Worm (Caenorhabditis elegans) whole organism, young adult: ENCODE measurements around the gene C18G1.8.

Source experiments
- B0035.1 ChIP-seq: sonication (generic microtip); optimal IDR thresholded peaks from 2 replicates; lab custom pipeline; 2016; ENCODE audit warnings: missing genetic modification characterization, mild to moderate bottlenecking, missing compliant biosample characterization, missing genotype, missing genetic modification reagents
- B0336.3 ChIP-seq: fragments of 200-800 bp; sonication (Bioruptor generic); IDR thresholded peaks from 2 replicates; pipeline ENCODE4 v1.3.6; 2022; ENCODE audit warnings: missing genetic modification characterization, missing compliant biosample characterization
- F10E7.11 ChIP-seq: sonication (generic microtip); optimal IDR thresholded peaks from 2 replicates; lab custom pipeline; 2017; ENCODE audit warnings: mild to moderate bottlenecking, missing genetic modification characterization, moderate library complexity, missing compliant biosample characterization
- F22D6.2 ChIP-seq: sonication (generic microtip); optimal IDR thresholded peaks from 2 replicates; lab custom pipeline; 2016; ENCODE audit warnings: mild to moderate bottlenecking, missing genetic modification characterization, missing compliant biosample characterization
- F37B4.10 ChIP-seq: fragments of 200-800 bp; sonication (Bioruptor generic); IDR thresholded peaks from 2 replicates; pipeline ENCODE4 v1.3.6; 2022; ENCODE audit warnings: missing genetic modification characterization, missing compliant biosample characterization
- K12H6.12 ChIP-seq: fragments of 200-800 bp; sonication (Bioruptor generic); optimal IDR thresholded peaks from 2 replicates; lab custom pipeline; 2018; ENCODE audit warnings: mild to moderate bottlenecking, missing genetic modification characterization, missing compliant biosample characterization
- T26A5.8 ChIP-seq: sonication (generic microtip); optimal IDR thresholded peaks from 2 replicates; lab custom pipeline; 2016; ENCODE audit warnings: missing genetic modification characterization, missing compliant biosample characterization
- Y53G8AR.9 ChIP-seq: fragments of 200-800 bp; sonication (Bioruptor generic); conservative IDR thresholded peaks from 2 replicates; pipeline ENCODE4 v1.3.6; 2022; ENCODE audit warnings: missing genetic modification reagents, missing genetic modification characterization, missing compliant biosample characterization
- Y56A3A.18 ChIP-seq: fragments of 200-800 bp; sonication (Bioruptor generic); IDR thresholded peaks from 2 replicates; pipeline ENCODE4 v1.3.6; 2022; ENCODE audit warnings: missing genetic modification reagents, missing genetic modification characterization, missing compliant biosample characterization
- aptf-2 ChIP-seq: fragments of 200-800 bp; sonication (Bioruptor generic); conservative IDR thresholded peaks from 2 replicates; pipeline ENCODE4 v1.3.6; 2022; ENCODE audit warnings: missing genetic modification reagents, missing genetic modification characterization, missing compliant biosample characterization
- athp-1 ChIP-seq: sonication (generic microtip); optimal IDR thresholded peaks from 2 replicates; lab custom pipeline; 2017; ENCODE audit warnings: mild to moderate bottlenecking, missing genetic modification characterization, missing compliant biosample characterization
- cebp-1 ChIP-seq, 2 experiments: fragments of 200-800 bp in 1 of 2; sonication (Bioruptor generic) in 1 of 2; sonication (generic microtip) in 1 of 2; IDR thresholded peaks in 1 of 2; optimal IDR thresholded peaks in 1 of 2; 2 replicates each; pipeline versions ENCODE4 v1.3.6 to Lab custom; 2017 to 2022; ENCODE audit warnings: missing compliant biosample characterization in 2 of 2, missing genetic modification characterization in 2 of 2, mild to moderate bottlenecking in 1 of 2, missing genetic modification reagents in 1 of 2, moderate library complexity in 1 of 2
- ceh-27 ChIP-seq: fragments of 200-800 bp; sonication (Bioruptor generic); optimal IDR thresholded peaks from 2 replicates; lab custom pipeline; 2018; ENCODE audit warnings: mild to moderate bottlenecking, missing genetic modification characterization, moderate library complexity, missing compliant biosample characterization
- ceh-58 ChIP-seq: fragments of 200-800 bp; sonication (Bioruptor generic); IDR thresholded peaks from 2 replicates; pipeline ENCODE4 v1.3.6; 2022; ENCODE audit warnings: missing genetic modification characterization, missing compliant biosample characterization
- ceh-91 ChIP-seq: fragments of 200-800 bp; sonication (Bioruptor generic); IDR thresholded peaks from 2 replicates; pipeline ENCODE4 v1.3.6; 2022; ENCODE audit warnings: missing genetic modification reagents, missing genetic modification characterization, missing compliant biosample characterization
- chd-7 ChIP-seq: sonication (generic microtip); optimal IDR thresholded peaks from 2 replicates; lab custom pipeline; 2016; ENCODE audit warnings: mild to moderate bottlenecking, missing genetic modification characterization, moderate library complexity, missing compliant biosample characterization
- efl-1 ChIP-seq: fragments of 150-350 bp; optimal IDR thresholded peaks from 2 replicates; lab custom pipeline; 2014; ENCODE audit warnings: missing biosample characterization, missing genetic modification reagents, missing genetic modification characterization
- ekl-4 ChIP-seq: fragments of 200-800 bp; sonication (Bioruptor generic); IDR thresholded peaks from 2 replicates; pipeline ENCODE4 v1.3.6; 2022; ENCODE audit warnings: missing genetic modification reagents, missing genetic modification characterization, missing compliant biosample characterization
- gei-17 ChIP-seq: fragments of 200-800 bp; sonication (Bioruptor generic); optimal IDR thresholded peaks from 2 replicates; lab custom pipeline; 2018; ENCODE audit warnings: mild to moderate bottlenecking, missing genetic modification characterization, missing compliant biosample characterization
- him-1 ChIP-seq: sonication (generic microtip); optimal IDR thresholded peaks from 2 replicates; lab custom pipeline; 2016; ENCODE audit warnings: missing genotype, missing genetic modification reagents, missing genetic modification characterization, missing compliant biosample characterization
- hrde-1 ChIP-seq: sonication (generic microtip); optimal IDR thresholded peaks from 2 replicates; lab custom pipeline; 2016; ENCODE audit warnings: missing genetic modification characterization, mild to moderate bottlenecking, missing compliant biosample characterization, moderate library complexity, missing genotype, missing genetic modification reagents, borderline replicate concordance
- lag-1 ChIP-seq: fragments of 200-800 bp; sonication (Bioruptor generic); IDR thresholded peaks from 2 replicates; pipeline ENCODE4 v1.3.6; 2022; ENCODE audit warnings: missing genetic modification reagents, missing genetic modification characterization, missing compliant biosample characterization
- lin-26 ChIP-seq: fragments of 200-800 bp; sonication (Bioruptor generic); IDR thresholded peaks from 2 replicates; pipeline ENCODE4 v1.3.6; 2022; ENCODE audit warnings: missing genetic modification reagents, missing genetic modification characterization, missing compliant biosample characterization
- lir-1 ChIP-seq: fragments of 200-800 bp; sonication (Bioruptor generic); conservative IDR thresholded peaks from 2 replicates; pipeline ENCODE4 v1.3.6; 2022; ENCODE audit warnings: missing genetic modification reagents, missing genetic modification characterization, missing compliant biosample characterization
- lsl-1 ChIP-seq: fragments of 200-800 bp; sonication (Bioruptor generic); optimal IDR thresholded peaks from 2 replicates; lab custom pipeline; 2018; ENCODE audit warnings: mild to moderate bottlenecking, missing genetic modification characterization, moderate library complexity, missing compliant biosample characterization
- madf-3 ChIP-seq: fragments of 200-800 bp; sonication (Bioruptor generic); IDR thresholded peaks from 2 replicates; pipeline ENCODE4 v1.3.6; 2022; ENCODE audit warnings: missing genetic modification reagents, missing genetic modification characterization, missing compliant biosample characterization
- madf-6 ChIP-seq: fragments of 200-800 bp; sonication (Bioruptor generic); IDR thresholded peaks from 2 replicates; pipeline ENCODE4 v1.3.6; 2022; ENCODE audit warnings: missing genetic modification reagents, missing genetic modification characterization, missing compliant biosample characterization
- madf-8 ChIP-seq: fragments of 200-800 bp; sonication (Bioruptor generic); conservative IDR thresholded peaks from 2 replicates; pipeline ENCODE4 v1.3.6; 2022; ENCODE audit warnings: missing genetic modification reagents, missing genetic modification characterization, missing compliant biosample characterization
- mes-4 ChIP-seq: sonication (generic microtip); optimal IDR thresholded peaks from 2 replicates; lab custom pipeline; 2016; ENCODE audit warnings: missing genotype, missing genetic modification characterization, missing compliant biosample characterization
- nfya-2 ChIP-seq: fragments of 200-800 bp; sonication (Bioruptor generic); IDR thresholded peaks from 2 replicates; pipeline ENCODE4 v1.3.6; 2022; ENCODE audit warnings: missing genetic modification reagents, missing genetic modification characterization, missing compliant biosample characterization
- nfyb-1 ChIP-seq: fragments of 200-800 bp; sonication (Bioruptor generic); IDR thresholded peaks from 2 replicates; pipeline ENCODE4 v1.3.6; 2022; ENCODE audit warnings: missing genetic modification reagents, missing genetic modification characterization, missing compliant biosample characterization
- nhr-179 ChIP-seq: sonication (generic microtip); optimal IDR thresholded peaks from 2 replicates; lab custom pipeline; 2016; ENCODE audit warnings: mild to moderate bottlenecking, missing genetic modification characterization, missing compliant biosample characterization
- nhr-27 ChIP-seq: fragments of 200-800 bp; sonication (Bioruptor generic); optimal IDR thresholded peaks from 2 replicates; lab custom pipeline; 2018; ENCODE audit warnings: mild to moderate bottlenecking, missing genetic modification characterization, moderate library complexity, missing compliant biosample characterization
- nhr-80 ChIP-seq: sonication (generic microtip); optimal IDR thresholded peaks from 2 replicates; lab custom pipeline; 2016; ENCODE audit warnings: missing genetic modification characterization, missing compliant biosample characterization
- pbrm-1 ChIP-seq: fragments of 200-800 bp; sonication (Bioruptor generic); IDR thresholded peaks from 2 replicates; pipeline ENCODE4 v1.3.6; 2022; ENCODE audit warnings: missing genetic modification reagents, missing genetic modification characterization, missing compliant biosample characterization
- pha-4 ChIP-seq: fragments of 150-350 bp; sonication (generic microtip); optimal IDR thresholded peaks from 2 replicates; lab custom pipeline; 2014; ENCODE audit warnings: missing biosample characterization, missing genetic modification reagents, missing genetic modification characterization
- snpc-1.1 ChIP-seq: sonication (generic microtip); optimal IDR thresholded peaks from 2 replicates; lab custom pipeline; 2017; ENCODE audit warnings: missing genetic modification characterization, mild to moderate bottlenecking, missing compliant biosample characterization, antibody characterized with exemption, moderate library complexity, missing genotype, missing genetic modification reagents; ENCODE audit not compliant: insufficient read depth
- snpc-4 ChIP-seq, 5 experiments: fragments of 150-350 bp in 1 of 5; sonication (generic microtip) in 4 of 5; optimal IDR thresholded peaks; 2 replicates each; lab custom pipeline; 2014 to 2018; ENCODE audit warnings: missing genetic modification characterization in 5 of 5, missing biosample characterization in 3 of 5, antibody characterized with exemption in 2 of 5, mild to moderate bottlenecking in 2 of 5, missing compliant biosample characterization in 2 of 5, missing genotype in 2 of 5, moderate library complexity in 2 of 5, missing genetic modification reagents in 1 of 5
- sptf-2 ChIP-seq: fragments of 200-800 bp; sonication (Bioruptor generic); optimal IDR thresholded peaks from 2 replicates; lab custom pipeline; 2018; ENCODE audit warnings: mild to moderate bottlenecking, missing genetic modification characterization, missing compliant biosample characterization
- tbp1 ChIP-seq: fragments of 200-800 bp; sonication (Bioruptor generic); optimal IDR thresholded peaks from 2 replicates; lab custom pipeline; 2018; ENCODE audit warnings: mild to moderate bottlenecking, missing genetic modification characterization, missing compliant biosample characterization
- tbx-9 ChIP-seq: sonication (generic microtip); optimal IDR thresholded peaks from 2 replicates; lab custom pipeline; 2016; ENCODE audit warnings: borderline replicate concordance, missing genetic modification characterization, inconsistent platforms, missing compliant biosample characterization
- unc-62 ChIP-seq: fragments of 150-350 bp; optimal IDR thresholded peaks from 2 replicates; lab custom pipeline; 2014; ENCODE audit warnings: missing biosample characterization, missing genetic modification reagents, missing genetic modification characterization
- xnd-1 ChIP-seq: sonication (generic microtip); optimal IDR thresholded peaks from 2 replicates; lab custom pipeline; 2016; ENCODE audit warnings: missing genotype, missing genetic modification reagents, missing genetic modification characterization, missing compliant biosample characterization
- ztf-18 ChIP-seq: sonication (generic microtip); optimal IDR thresholded peaks from 2 replicates; lab custom pipeline; 2016; ENCODE audit warnings: missing genotype, mild to moderate bottlenecking, missing genetic modification characterization, missing compliant biosample characterization
- ztf-22 ChIP-seq: fragments of 200-800 bp; sonication (Bioruptor generic); optimal IDR thresholded peaks from 2 replicates; lab custom pipeline; 2018; ENCODE audit warnings: mild to moderate bottlenecking, missing genetic modification characterization, moderate library complexity, missing compliant biosample characterization
- ztf-25 ChIP-seq: fragments of 200-800 bp; sonication (Bioruptor generic); IDR thresholded peaks from 2 replicates; pipeline ENCODE4 v1.3.6; 2022; ENCODE audit warnings: missing genetic modification reagents, missing genetic modification characterization, missing compliant biosample characterization

Gene C18G1.8

ce11 chrV:4755308-4756029 lies 10.9 kb downstream of the C18G1.8 start, which contains the start of gene pgl-3 (continued):
- TF ChIP-seq ztf-25 (GFP tag; lab: Robert Waterston, UW) (no peak), F10E7.11 (no peak), nfya-2 (GFP tag; lab: Robert Waterston, UW) (no peak), madf-3 (GFP tag; lab: Robert Waterston, UW) (peak; percentile 77; the same call in 1 of the 2 replicates), gei-17 (GFP tag; lab: Kevin White, UChicago) (no peak), aptf-2 (GFP tag; lab: Robert Waterston, UW) (no peak), B0035.1 (tag; lab: Kevin White, UChicago) (no peak), ceh-27 (GFP tag; lab: Kevin White, UChicago) (no peak), T26A5.8 (tag; lab: Kevin White, UChicago) (no peak), chd-7 (tag; lab: Kevin White, UChicago) (no peak), lag-1 (GFP tag; lab: Robert Waterston, UW) (no peak), K12H6.12 (tag; lab: Kevin White, UChicago) (no peak), nhr-27 (no peak), unc-62 (GFP tag; lab: Kevin White, UChicago) (no peak), Y56A3A.18 (GFP tag; lab: Robert Waterston, UW) (peak; percentile 42; the same call in 1 of the 2 replicates), ztf-22 (no peak), nfyb-1 (GFP tag; lab: Robert Waterston, UW) (0 out of 2 replicates have a peak, but pooled peaks have one; percentile 10), cebp-1 (GFP tag; IDR thresholded peaks at IDR 0.05; lab: Robert Waterston, UW) (no peak), cebp-1 (tag; optimal IDR thresholded peaks at IDR 0.05; lab: Kevin White, UChicago) (peak; percentile 31), nhr-179 (no peak), ztf-18 (tag; lab: Kevin White, UChicago) (no peak), him-1 (tag; lab: Kevin White, UChicago) (peak; percentile 46), sptf-2 (GFP tag; lab: Kevin White, UChicago) (no peak), xnd-1 (tag; lab: Kevin White, UChicago) (peak; percentile 42), mes-4 (tag; lab: Kevin White, UChicago) (no peak), B0336.3 (GFP tag; lab: Robert Waterston, UW) (peak; percentile 48; the same call in 1 of the 2 replicates), tbx-9 (tag; lab: Kevin White, UChicago) (no peak), ceh-91 (GFP tag; lab: Robert Waterston, UW) (peak; percentile 45; the same call in 1 of the 2 replicates), madf-6 (peak; percentile 70), pbrm-1 (GFP tag; lab: Robert Waterston, UW) (no peak), ekl-4 (no peak), lin-26 (GFP tag; lab: Robert Waterston, UW) (peak; percentile 60; the same call in 1 of the 2 replicates), madf-8 (GFP tag; lab: Robert Waterston, UW) (peak; percentile 45), ceh-58 (no peak), nhr-80 (tag; lab: Kevin White, UChicago) (no peak), hrde-1 (peak; percentile 88), athp-1 (no peak), pha-4 (tag; lab: Kevin White, UChicago) (no peak), snpc-4 (GFP tag; optimal IDR thresholded peaks at IDR 0.05; lab: Kevin White, UChicago) (peak; percentile 24), snpc-4 (tag; optimal IDR thresholded peaks at IDR 0.05; lab: Kevin White, UChicago) (no peak), efl-1 (GFP tag; lab: Kevin White, UChicago) (peak; percentile 47), lsl-1 (GFP tag; lab: Kevin White, UChicago) (peak; percentile 41), Y53G8AR.9 (GFP tag; lab: Robert Waterston, UW) (peak; percentile 76; the same call in 1 of the 2 replicates), tbp1 (peak; percentile 13), F37B4.10 (GFP tag; lab: Robert Waterston, UW) (0 out of 2 replicates have a peak, but pooled peaks have one; percentile 19), snpc-1.1 (peak; percentile 18), F22D6.2 (tag; lab: Kevin White, UChicago) (no peak), lir-1 (GFP tag; lab: Robert Waterston, UW) (no peak)
